Fruit fly (Drosophila melanogaster) Kc167 (cell line): ENCODE data around the gene CG11368.

Source experiments
- Myc ChIP-seq: fragments of >200 bp; optimal IDR thresholded peaks from 2 replicates; lab custom pipeline; 2017; ENCODE audit warnings: missing external identifiers
- h ChIP-seq: fragments of >200 bp; optimal IDR thresholded peaks from 3 replicates; lab custom pipeline; 2018; ENCODE audit warnings: missing external identifiers
- insv ChIP-seq: fragments of >200 bp; optimal IDR thresholded peaks from 3 replicates; lab custom pipeline; 2018; ENCODE audit warnings: missing external identifiers
- psq ChIP-seq: fragments of >200 bp; optimal IDR thresholded peaks from 2 replicates; lab custom pipeline; 2017; ENCODE audit warnings: missing external identifiers
- ttk ChIP-seq: sonication (Bioruptor generic); optimal IDR thresholded peaks from 2 replicates; lab custom pipeline; 2017; ENCODE audit warnings: missing external identifiers

DNA sequence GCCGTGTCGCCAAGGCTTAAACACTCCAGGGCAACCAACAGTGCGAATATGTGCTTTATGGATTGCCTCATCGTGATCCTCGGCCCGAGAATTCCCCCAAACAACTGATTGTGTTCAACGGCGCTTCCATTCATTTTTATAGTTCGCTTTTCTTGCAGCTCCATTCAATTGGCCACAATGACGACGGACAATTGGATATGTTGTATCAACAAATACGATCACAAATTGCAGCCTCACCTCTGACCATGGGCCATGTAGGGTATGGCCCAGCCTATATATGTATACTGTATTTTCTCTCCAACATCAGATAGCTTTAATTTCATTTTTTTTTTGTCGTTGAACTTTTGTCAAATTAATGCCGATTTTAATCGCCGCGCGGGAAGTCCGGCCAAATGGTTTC, 27.3 kb upstream of the CG11368 start, which contains the start of gene CG15036:
- TF ChIP-seq Myc (no peak), h (lab: Kevin White, UChicago) (no peak), psq (lab: Kevin White, UChicago) (no peak), insv (lab: Kevin White, UChicago) (no peak), ttk (no peak)
